Fruit fly (Drosophila melanogaster) whole organism, embryonic: ENCODE data around the gene mfas.

ENCODE experiments used
- ATbp ChIP-seq: fragments of 200-800 bp; sonication (Bioruptor generic); optimal IDR thresholded peaks from 2 replicates; lab custom pipeline; 2017; ENCODE audit warnings: missing biosample characterization, mild to moderate bottlenecking, missing genetic modification characterization, missing genetic modification reagents
- Atf-2 ChIP-seq: fragments of 200-800 bp; sonication (Bioruptor generic); optimal IDR thresholded peaks from 2 replicates; lab custom pipeline; 2016; ENCODE audit warnings: missing biosample characterization, missing genetic modification characterization
- Blimp-1 ChIP-seq: fragments of 200-800 bp; sonication (Bioruptor generic); optimal IDR thresholded peaks from 3 replicates; lab custom pipeline; 2018; ENCODE audit warnings: missing biosample characterization, missing genetic modification characterization, mild to moderate bottlenecking, moderate library complexity, missing genetic modification reagents
- CG10209 ChIP-seq: fragments of 200-800 bp; sonication (Bioruptor generic); optimal IDR thresholded peaks from 3 replicates; lab custom pipeline; 2017; ENCODE audit warnings: missing biosample characterization, mild to moderate bottlenecking, missing genetic modification characterization, missing genetic modification reagents
- CG12659 ChIP-seq: fragments of 200-800 bp; sonication (Bioruptor generic); optimal IDR thresholded peaks from 3 replicates; lab custom pipeline; 2017; ENCODE audit warnings: mild to moderate bottlenecking, missing biosample characterization, missing genetic modification reagents, missing genetic modification characterization
- CG16815 ChIP-seq: fragments of 200-800 bp; sonication (Bioruptor generic); optimal IDR thresholded peaks from 3 replicates; lab custom pipeline; 2017; ENCODE audit warnings: missing biosample characterization, mild to moderate bottlenecking, missing genetic modification characterization
- CG30431 ChIP-seq: fragments of 200-800 bp; sonication (Bioruptor generic); optimal IDR thresholded peaks from 2 replicates; lab custom pipeline; 2017; ENCODE audit warnings: missing biosample characterization, missing genetic modification characterization
- CG31365 ChIP-seq: fragments of 200-800 bp; sonication (Bioruptor generic); optimal IDR thresholded peaks from 2 replicates; lab custom pipeline; 2018; ENCODE audit warnings: missing biosample characterization, mild to moderate bottlenecking, missing genetic modification characterization
- CG31388 ChIP-seq: fragments of 200-800 bp; sonication (Bioruptor generic); optimal IDR thresholded peaks from 2 replicates; lab custom pipeline; 2016; ENCODE audit warnings: missing biosample characterization, missing genetic modification characterization
- CG31441 ChIP-seq: fragments of 200-800 bp; sonication (Bioruptor generic); IDR thresholded peaks from 2 replicates; pipeline ENCODE4 v1.3.6; 2022; ENCODE audit warnings: missing biosample characterization, missing genetic modification characterization
- CG4854 ChIP-seq: fragments of 200-800 bp; sonication (Bioruptor generic); optimal IDR thresholded peaks from 2 replicates; lab custom pipeline; 2016; ENCODE audit warnings: missing biosample characterization, missing genetic modification characterization, inconsistent platforms
- CG5953 ChIP-seq: fragments of 200-800 bp; sonication (Bioruptor generic); IDR thresholded peaks from 2 replicates; pipeline ENCODE4 v1.3.6; 2022; ENCODE audit warnings: missing biosample characterization, missing genetic modification characterization
- CG6689 ChIP-seq: fragments of 200-800 bp; sonication (Bioruptor generic); IDR thresholded peaks from 2 replicates; pipeline ENCODE4 v1.3.6; 2022; ENCODE audit warnings: missing biosample characterization, missing genetic modification characterization
- CG7357 ChIP-seq: fragments of 200-800 bp; sonication (Bioruptor generic); IDR thresholded peaks from 3 replicates; pipeline ENCODE4 v1.3.6; 2022; ENCODE audit warnings: missing biosample characterization, missing genetic modification characterization
- D19B ChIP-seq: fragments of 200-800 bp; sonication (Bioruptor generic); optimal IDR thresholded peaks from 2 replicates; lab custom pipeline; 2017; ENCODE audit warnings: missing biosample characterization, mild to moderate bottlenecking, missing genetic modification characterization
- E2f2 ChIP-seq: fragments of 200-800 bp; sonication (Bioruptor generic); IDR thresholded peaks from 2 replicates; pipeline ENCODE4 v1.3.6; 2022; ENCODE audit warnings: missing biosample characterization, missing genetic modification characterization
- Hmx ChIP-seq: fragments of 200-800 bp; sonication (Bioruptor generic); optimal IDR thresholded peaks from 2 replicates; lab custom pipeline; 2016; ENCODE audit warnings: missing biosample characterization, missing genetic modification characterization
- Hr3 ChIP-seq: fragments of 200-800 bp; sonication (Bioruptor generic); optimal IDR thresholded peaks from 3 replicates; lab custom pipeline; 2016; ENCODE audit warnings: missing biosample characterization, missing genetic modification characterization
- Hr39 ChIP-seq: fragments of >200 bp; optimal IDR thresholded peaks from 2 replicates; lab custom pipeline; 2017
- Jarid2 ChIP-seq: fragments of 200-800 bp; sonication (Bioruptor generic); optimal IDR thresholded peaks from 3 replicates; lab custom pipeline; 2017; ENCODE audit warnings: mild to moderate bottlenecking, missing biosample characterization, missing genetic modification reagents, missing genetic modification characterization
- Poxn ChIP-seq: fragments of 200-800 bp; sonication (Bioruptor generic); IDR thresholded peaks from 2 replicates; pipeline ENCODE4 v1.3.6; 2022; ENCODE audit warnings: missing biosample characterization, missing genetic modification characterization
- Sox100B ChIP-seq: fragments of 200-800 bp; sonication (Bioruptor generic); optimal IDR thresholded peaks from 3 replicates; lab custom pipeline; 2018; ENCODE audit warnings: missing biosample characterization, mild to moderate bottlenecking, missing genetic modification characterization
- Trl ChIP-seq, 3 experiments: fragments of >200 bp in 2 of 3; fragments of 200-800 bp in 1 of 3; sonication (Bioruptor generic) in 1 of 3; optimal IDR thresholded peaks; 2 replicates in 1 of 3; 3 replicates in 2 of 3; lab custom pipeline; 2016 to 2017; ENCODE audit warnings: missing biosample characterization in 1 of 3, missing genetic modification characterization in 1 of 3
- amos ChIP-seq: fragments of 200-800 bp; sonication (Bioruptor generic); IDR thresholded peaks from 2 replicates; pipeline ENCODE4 v1.3.6; 2022; ENCODE audit warnings: missing biosample characterization, missing genetic modification characterization; ENCODE audit not compliant: partially characterized antibody
- ash1 ChIP-seq: fragments of 200-800 bp; sonication (Bioruptor generic); optimal IDR thresholded peaks from 2 replicates; lab custom pipeline; 2018; ENCODE audit warnings: missing biosample characterization, mild to moderate bottlenecking, missing genetic modification characterization
- bab2 ChIP-seq: fragments of 200-800 bp; sonication (Bioruptor generic); optimal IDR thresholded peaks from 2 replicates; lab custom pipeline; 2016; ENCODE audit warnings: missing biosample characterization, missing genetic modification characterization
- bowl ChIP-seq: fragments of 200-800 bp; sonication (Bioruptor generic); IDR thresholded peaks from 2 replicates; pipeline ENCODE4 v1.3.6; 2022; ENCODE audit warnings: missing biosample characterization, missing genetic modification characterization
- cg ChIP-seq: fragments of 200-800 bp; sonication (Bioruptor generic); optimal IDR thresholded peaks from 3 replicates; lab custom pipeline; 2019; ENCODE audit warnings: missing biosample characterization, mild to moderate bottlenecking, missing genetic modification characterization, moderate library complexity
- chinmo ChIP-seq: fragments of 200-800 bp; sonication (Bioruptor generic); IDR thresholded peaks from 4 replicates; pipeline ENCODE4 v1.3.6; 2022; ENCODE audit warnings: missing biosample characterization, missing genetic modification characterization; ENCODE audit not compliant: partially characterized antibody
- chn ChIP-seq: fragments of 200-800 bp; sonication (Bioruptor generic); optimal IDR thresholded peaks from 2 replicates; lab custom pipeline; 2016; ENCODE audit warnings: missing biosample characterization, missing genetic modification characterization
- dati ChIP-seq: fragments of 200-800 bp; sonication (Bioruptor generic); IDR thresholded peaks from 2 replicates; pipeline ENCODE4 v1.3.6; 2022; ENCODE audit warnings: missing biosample characterization, missing genetic modification characterization
- dysf ChIP-seq: fragments of 200-800 bp; sonication (Bioruptor generic); IDR thresholded peaks from 3 replicates; pipeline ENCODE4 v1.3.6; 2022; ENCODE audit warnings: missing biosample characterization, missing genetic modification characterization
- fru ChIP-seq: fragments of >200 bp; optimal IDR thresholded peaks from 2 replicates; lab custom pipeline; 2017
- ftz-f1 ChIP-seq: fragments of 200-800 bp; sonication (Bioruptor generic); optimal IDR thresholded peaks from 2 replicates; lab custom pipeline; 2016; ENCODE audit warnings: missing biosample characterization, missing genetic modification characterization
- fu2 ChIP-seq: fragments of 200-800 bp; sonication (Bioruptor generic); optimal IDR thresholded peaks from 2 replicates; lab custom pipeline; 2016; ENCODE audit warnings: missing biosample characterization, missing genetic modification characterization
- gcm ChIP-seq: fragments of 200-800 bp; sonication (Bioruptor generic); optimal IDR thresholded peaks from 2 replicates; lab custom pipeline; 2019; ENCODE audit warnings: missing biosample characterization, mild to moderate bottlenecking, missing genetic modification characterization, moderate library complexity
- her ChIP-seq: fragments of 200-800 bp; sonication (Bioruptor generic); optimal IDR thresholded peaks from 2 replicates; lab custom pipeline; 2016; ENCODE audit warnings: missing biosample characterization, missing genetic modification characterization
- ind ChIP-seq: fragments of 200-800 bp; sonication (Bioruptor generic); optimal IDR thresholded peaks from 3 replicates; lab custom pipeline; 2016; ENCODE audit warnings: missing biosample characterization, missing genetic modification characterization
- knrl ChIP-seq: fragments of 200-800 bp; sonication (Bioruptor generic); IDR thresholded peaks from 3 replicates; pipeline ENCODE4 v1.3.6; 2022; ENCODE audit warnings: missing biosample characterization, missing genetic modification characterization; ENCODE audit not compliant: partially characterized antibody
- lov ChIP-seq, 2 experiments: fragments of 200-800 bp in 1 of 2; fragments of >200 bp in 1 of 2; sonication (Bioruptor generic) in 1 of 2; IDR thresholded peaks in 1 of 2; optimal IDR thresholded peaks in 1 of 2; 2 replicates in 1 of 2; 3 replicates in 1 of 2; pipeline versions ENCODE4 v1.3.6 to Lab custom; 2017 to 2022; ENCODE audit warnings: missing biosample characterization in 1 of 2, missing genetic modification characterization in 1 of 2
- pho ChIP-seq: fragments of 200-800 bp; sonication (Bioruptor generic); optimal IDR thresholded peaks from 2 replicates; lab custom pipeline; 2016; ENCODE audit warnings: missing biosample characterization, missing genetic modification characterization
- pros ChIP-seq: fragments of 200-800 bp; sonication (Bioruptor generic); optimal IDR thresholded peaks from 3 replicates; lab custom pipeline; 2019; ENCODE audit warnings: missing biosample characterization, mild to moderate bottlenecking, missing genetic modification characterization, moderate library complexity
- pzg ChIP-seq: fragments of 200-800 bp; sonication (Bioruptor generic); optimal IDR thresholded peaks from 3 replicates; lab custom pipeline; 2018; ENCODE audit warnings: missing biosample characterization, mild to moderate bottlenecking, missing genetic modification characterization, moderate library complexity
- sens ChIP-seq: fragments of 200-800 bp; sonication (Bioruptor generic); peaks from one replicate; lab custom pipeline; 2016; ENCODE audit warnings: missing biosample characterization, missing genetic modification characterization
- tap ChIP-seq: fragments of 200-800 bp; optimal IDR thresholded peaks from 3 replicates; lab custom pipeline; 2019; ENCODE audit warnings: missing biosample characterization, mild to moderate bottlenecking, missing genetic modification characterization, moderate library complexity
- tin ChIP-seq: fragments of 200-800 bp; sonication (Bioruptor generic); optimal IDR thresholded peaks from 3 replicates; lab custom pipeline; 2016; ENCODE audit warnings: missing biosample characterization, missing genetic modification characterization
- toy ChIP-seq: fragments of 200-800 bp; sonication (Bioruptor generic); IDR thresholded peaks from 2 replicates; pipeline ENCODE4 v1.3.6; 2022; ENCODE audit warnings: missing biosample characterization, missing genetic modification characterization
- vfl ChIP-seq: fragments of 200-800 bp; sonication (Bioruptor generic); optimal IDR thresholded peaks from 2 replicates; lab custom pipeline; 2016; ENCODE audit warnings: missing biosample characterization, missing genetic modification characterization
- vvl ChIP-seq: fragments of 200-800 bp; sonication (Bioruptor generic); IDR thresholded peaks from 2 replicates; pipeline ENCODE4 v1.3.6; 2022; ENCODE audit warnings: missing biosample characterization, missing genetic modification characterization
- z ChIP-seq: fragments of 200-800 bp; sonication (Bioruptor generic); IDR thresholded peaks from 3 replicates; pipeline ENCODE4 v1.3.6; 2022; ENCODE audit warnings: missing biosample characterization, missing genetic modification characterization

mfas gene

DNA sequence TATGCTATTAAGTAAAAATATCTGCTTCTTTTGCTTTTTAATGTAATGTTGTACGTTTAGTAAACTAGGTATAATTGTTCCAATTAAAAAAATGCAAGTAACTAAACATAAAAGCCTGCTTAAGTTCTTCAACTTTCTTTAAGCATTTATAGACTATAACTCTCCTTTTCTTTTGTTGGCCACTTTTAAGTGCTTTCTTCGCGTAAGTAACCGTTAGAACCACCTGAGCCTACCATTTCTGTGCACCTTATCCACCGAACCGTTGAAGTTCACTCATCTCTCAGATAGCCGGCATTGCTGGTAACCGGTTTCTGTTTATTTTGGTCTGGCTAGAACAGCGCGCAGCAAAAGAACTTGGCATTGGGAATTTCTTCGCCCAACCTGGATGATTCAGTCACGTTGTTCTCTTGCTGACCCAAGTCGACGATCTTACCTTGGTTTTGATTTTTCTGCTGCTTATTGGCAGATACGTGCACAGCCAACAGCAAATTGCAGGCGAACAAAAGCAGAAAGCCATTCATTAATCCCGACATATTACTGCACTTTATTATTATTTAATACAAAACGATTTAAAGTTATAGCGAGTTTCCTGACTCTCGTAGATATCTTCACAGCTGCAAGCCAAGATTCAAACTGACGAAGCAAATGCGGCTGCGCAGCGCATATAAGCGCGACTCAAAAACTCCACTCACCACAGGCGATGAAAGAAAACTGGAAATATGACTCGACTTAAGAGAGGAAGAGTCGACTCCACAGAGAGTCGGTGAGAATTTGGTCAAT, 16.4 kb downstream of the mfas start, which contains the start of gene CG10005 (continued):
- TF ChIP-seq chn (GFP tag; lab: Kevin White, UChicago) (no peak), ash1 (GFP tag; lab: Kevin White, UChicago) (no peak), CG16815 (GFP tag; lab: Kevin White, UChicago) (no peak), knrl (no peak), gcm (no peak), tap (tag; lab: Kevin White, UChicago) (no peak), amos (GFP tag; lab: Robert Waterston, UW) (no peak), pros (peak; percentile 2), pzg (no peak), pho (no peak), ATbp (GFP tag; lab: Kevin White, UChicago) (no peak), CG31388 (GFP tag; lab: Kevin White, UChicago) (no peak), CG5953 (no peak), Sox100B (no peak), cg (GFP tag; lab: Kevin White, UChicago) (no peak), D19B (GFP tag; lab: Kevin White, UChicago) (no peak), ind (GFP tag; lab: Kevin White, UChicago) (no peak), CG6689 (no peak), vvl (no peak), CG7357 (GFP tag; lab: Robert Waterston, UW) (no peak), fu2 (GFP tag; lab: Kevin White, UChicago) (no peak), bab2 (GFP tag; lab: Kevin White, UChicago) (no peak), z (GFP tag; lab: Robert Waterston, UW) (peak; percentile 89), dysf (GFP tag; lab: Robert Waterston, UW) (no peak), CG4854 (GFP tag; lab: Kevin White, UChicago) (no peak), Atf-2 (GFP tag; lab: Kevin White, UChicago) (no peak), Poxn (no peak), her (no peak), CG30431 (no peak), lov (optimal IDR thresholded peaks at IDR 0.05; lab: Kevin White, UChicago) (no peak), lov (GFP tag; IDR thresholded peaks at IDR 0.05; lab: Robert Waterston, UW) (no peak), dati (no peak), chinmo (0 out of 4 replicates have a peak, but pooled peaks have one; percentile 65), CG10209 (GFP tag; lab: Kevin White, UChicago) (no peak), E2f2 (GFP tag; lab: Robert Waterston, UW) (no peak), ftz-f1 (GFP tag; lab: Kevin White, UChicago) (no peak), Blimp-1 (GFP tag; lab: Kevin White, UChicago) (peak; percentile 90), fru (lab: Kevin White, UChicago) (no peak), CG12659 (no peak), bowl (no peak), tin (no peak), Hr39 (lab: Kevin White, UChicago) (no peak), CG31365 (tag; lab: Kevin White, UChicago) (no peak), Jarid2 (GFP tag; lab: Kevin White, UChicago) (peak; percentile 77), sens (peak; percentile 62), Trl (optimal IDR thresholded peaks at IDR 0.05; lab: Kevin White, UChicago) (peak; percentile 40 to 67), Trl (GFP tag; optimal IDR thresholded peaks at IDR 0.05; lab: Kevin White, UChicago) (no peak), Hr3 (no peak), Hmx (GFP tag; lab: Kevin White, UChicago) (no peak), CG31441 (GFP tag; lab: Robert Waterston, UW) (no peak; the same call in 1 of the 2 replicates), vfl (GFP tag; lab: Kevin White, UChicago) (no peak), toy (no peak)
